Fruit fly (Drosophila melanogaster) whole organism, prepupa: ENCODE measurements around the gene CG34149.

Source experiments
- Blimp-1 ChIP-seq: fragments of 200-800 bp; sonication (Bioruptor generic); optimal IDR thresholded peaks from 3 replicates; lab custom pipeline; 2017; ENCODE audit warnings: missing biosample characterization, missing genetic modification characterization, mild to moderate bottlenecking, moderate library complexity, missing genetic modification reagents
- CG10631 ChIP-seq: fragments of 200-800 bp; sonication (Bioruptor generic); optimal IDR thresholded peaks from 2 replicates; lab custom pipeline; 2016; ENCODE audit warnings: missing biosample characterization, missing genetic modification characterization
- CG10669 ChIP-seq: fragments of 200-800 bp; sonication (Bioruptor generic); optimal IDR thresholded peaks from 3 replicates; lab custom pipeline; 2018; ENCODE audit warnings: missing biosample characterization, mild to moderate bottlenecking, missing genetic modification characterization, moderate library complexity
- CG11294 ChIP-seq: fragments of 200-800 bp; sonication (Bioruptor generic); IDR thresholded peaks from 2 replicates; pipeline ENCODE4 v1.3.6; 2022; ENCODE audit warnings: missing biosample characterization, missing genetic modification characterization
- CG11762 ChIP-seq: fragments of 200-800 bp; sonication (Bioruptor generic); optimal IDR thresholded peaks from 3 replicates; lab custom pipeline; 2016; ENCODE audit warnings: missing biosample characterization, missing genetic modification characterization; ENCODE audit not compliant: insufficient read depth
- CG11902 ChIP-seq: fragments of 200-800 bp; sonication (Bioruptor generic); optimal IDR thresholded peaks from 3 replicates; lab custom pipeline; 2016; ENCODE audit warnings: missing biosample characterization, missing genetic modification characterization
- CG15336 ChIP-seq: fragments of 200-800 bp; sonication (Bioruptor generic); IDR thresholded peaks from 2 replicates; pipeline ENCODE4 v1.3.6; 2022; ENCODE audit warnings: missing biosample characterization, missing genetic modification characterization
- CG3032 ChIP-seq: fragments of 200-800 bp; optimal IDR thresholded peaks from 2 replicates; lab custom pipeline; 2019; ENCODE audit warnings: missing biosample characterization, mild to moderate bottlenecking, missing genetic modification characterization, moderate library complexity
- CG34406 ChIP-seq: fragments of 200-800 bp; sonication (Bioruptor generic); optimal IDR thresholded peaks from 3 replicates; lab custom pipeline; 2016; ENCODE audit warnings: missing biosample characterization, missing genetic modification characterization
- CG3919 ChIP-seq: fragments of 200-800 bp; sonication (Bioruptor generic); optimal IDR thresholded peaks from 3 replicates; lab custom pipeline; 2016; ENCODE audit warnings: missing biosample characterization, missing genetic modification characterization
- CG6163 ChIP-seq: fragments of 200-800 bp; sonication (Bioruptor generic); IDR thresholded peaks from 3 replicates; pipeline ENCODE4 v1.3.6; 2022; ENCODE audit warnings: missing biosample characterization, missing genetic modification characterization
- CG6276 ChIP-seq: fragments of 200-800 bp; sonication (Bioruptor generic); optimal IDR thresholded peaks from 2 replicates; lab custom pipeline; 2017; ENCODE audit warnings: missing biosample characterization, mild to moderate bottlenecking, missing genetic modification characterization
- CG6792 ChIP-seq: fragments of 200-800 bp; sonication (Bioruptor generic); optimal IDR thresholded peaks from 3 replicates; lab custom pipeline; 2016; ENCODE audit warnings: missing biosample characterization, missing genetic modification characterization
- CG6854 ChIP-seq: fragments of 200-800 bp; sonication (Bioruptor generic); optimal IDR thresholded peaks from 2 replicates; lab custom pipeline; 2017; ENCODE audit warnings: missing biosample characterization, mild to moderate bottlenecking, missing genetic modification characterization
- CG7368 ChIP-seq: fragments of 200-800 bp; sonication (Bioruptor generic); optimal IDR thresholded peaks from 3 replicates; lab custom pipeline; 2016; ENCODE audit warnings: missing biosample characterization, missing genetic modification characterization
- CG8119 ChIP-seq: fragments of 200-800 bp; sonication (Bioruptor generic); IDR thresholded peaks from 3 replicates; pipeline ENCODE4 v1.3.6; 2022; ENCODE audit warnings: missing biosample characterization, missing genetic modification characterization
- CG8319 ChIP-seq: fragments of 200-800 bp; sonication (Bioruptor generic); optimal IDR thresholded peaks from 3 replicates; lab custom pipeline; 2016; ENCODE audit warnings: missing biosample characterization, missing genetic modification characterization
- CG8632 ChIP-seq: fragments of 200-800 bp; sonication (Bioruptor generic); optimal IDR thresholded peaks from 3 replicates; lab custom pipeline; 2016; ENCODE audit warnings: missing biosample characterization, missing genetic modification characterization
- CG9139 ChIP-seq: fragments of 200-800 bp; sonication (Bioruptor generic); optimal IDR thresholded peaks from 3 replicates; lab custom pipeline; 2017; ENCODE audit warnings: missing biosample characterization, mild to moderate bottlenecking, missing genetic modification characterization
- Eip75B ChIP-seq: fragments of 200-800 bp; sonication (Bioruptor generic); optimal IDR thresholded peaks from 3 replicates; lab custom pipeline; 2016; ENCODE audit warnings: missing biosample characterization, missing genetic modification characterization
- Eip78C ChIP-seq: fragments of 200-800 bp; sonication (Bioruptor generic); peaks from one replicate; lab custom pipeline; 2016; ENCODE audit warnings: missing biosample characterization, missing genetic modification characterization
- Eip93F ChIP-seq: fragments of 200-800 bp; sonication (Bioruptor generic); optimal IDR thresholded peaks from 2 replicates; lab custom pipeline; 2016; ENCODE audit warnings: missing biosample characterization, mild to moderate bottlenecking, missing genetic modification characterization
- Ets21C ChIP-seq: fragments of 200-800 bp; sonication (Bioruptor generic); optimal IDR thresholded peaks from 3 replicates; lab custom pipeline; 2016; ENCODE audit warnings: missing biosample characterization, missing genetic modification characterization
- Ets96B ChIP-seq: fragments of 200-800 bp; optimal IDR thresholded peaks from 2 replicates; lab custom pipeline; 2019; ENCODE audit warnings: missing biosample characterization, mild to moderate bottlenecking, missing genetic modification characterization, moderate library complexity
- Gug ChIP-seq: fragments of 200-800 bp; sonication (Bioruptor generic); IDR thresholded peaks from 2 replicates; pipeline ENCODE4 v1.3.6; 2022; ENCODE audit warnings: missing biosample characterization, missing genetic modification characterization
- Hr38 ChIP-seq: sonication (Bioruptor generic); optimal IDR thresholded peaks from 2 replicates; lab custom pipeline; 2016; ENCODE audit warnings: missing biosample characterization, missing genetic modification characterization
- Hr39 ChIP-seq: fragments of 200-800 bp; sonication (Bioruptor generic); optimal IDR thresholded peaks from 2 replicates; lab custom pipeline; 2016; ENCODE audit warnings: missing biosample characterization, missing genetic modification characterization
- Lpt ChIP-seq: fragments of 200-800 bp; sonication (Bioruptor generic); optimal IDR thresholded peaks from 3 replicates; lab custom pipeline; 2016; ENCODE audit warnings: missing biosample characterization, missing genetic modification characterization
- Met ChIP-seq: fragments of 200-800 bp; sonication (Bioruptor generic); optimal IDR thresholded peaks from 3 replicates; lab custom pipeline; 2016; ENCODE audit warnings: missing biosample characterization, missing genetic modification characterization
- OdsH ChIP-seq: fragments of 200-800 bp; sonication (Bioruptor generic); optimal IDR thresholded peaks from 3 replicates; lab custom pipeline; 2016; ENCODE audit warnings: missing biosample characterization, missing genetic modification characterization
- Smox ChIP-seq: fragments of 200-800 bp; sonication (Bioruptor generic); optimal IDR thresholded peaks from 3 replicates; lab custom pipeline; 2016; ENCODE audit warnings: missing biosample characterization, missing genetic modification characterization
- Sox102F ChIP-seq: fragments of 200-800 bp; sonication (Bioruptor generic); optimal IDR thresholded peaks from 2 replicates; lab custom pipeline; 2016; ENCODE audit warnings: missing biosample characterization, mild to moderate bottlenecking, missing genetic modification characterization
- Sox14 ChIP-seq: fragments of 200-800 bp; sonication (Bioruptor generic); optimal IDR thresholded peaks from 3 replicates; lab custom pipeline; 2016; ENCODE audit warnings: missing biosample characterization, missing genetic modification characterization
- Sox15 ChIP-seq: fragments of 200-800 bp; sonication (Bioruptor generic); optimal IDR thresholded peaks from 3 replicates; lab custom pipeline; 2016; ENCODE audit warnings: missing biosample characterization, missing genetic modification characterization
- achi ChIP-seq: fragments of 200-800 bp; sonication (Bioruptor generic); optimal IDR thresholded peaks from 3 replicates; lab custom pipeline; 2016; ENCODE audit warnings: missing biosample characterization, missing genetic modification characterization
- acj6 ChIP-seq: fragments of 200-800 bp; sonication (Bioruptor generic); optimal IDR thresholded peaks from 3 replicates; lab custom pipeline; 2016; ENCODE audit warnings: missing biosample characterization, missing genetic modification characterization
- cyc ChIP-seq: fragments of 200-800 bp; sonication (Bioruptor generic); optimal IDR thresholded peaks from 3 replicates; lab custom pipeline; 2016; ENCODE audit warnings: missing biosample characterization, missing genetic modification characterization
- dac ChIP-seq: fragments of 200-800 bp; sonication (Bioruptor generic); optimal IDR thresholded peaks from 2 replicates; lab custom pipeline; 2017; ENCODE audit warnings: missing biosample characterization, mild to moderate bottlenecking, missing genetic modification characterization
- eg ChIP-seq: fragments of 200-800 bp; sonication (Bioruptor generic); IDR thresholded peaks from 3 replicates; pipeline ENCODE4 v1.3.6; 2022; ENCODE audit warnings: missing biosample characterization, missing genetic modification characterization
- esn ChIP-seq: fragments of 200-800 bp; sonication (Bioruptor generic); optimal IDR thresholded peaks from 2 replicates; lab custom pipeline; 2016; ENCODE audit warnings: missing biosample characterization, mild to moderate bottlenecking, missing genetic modification characterization, moderate library complexity
- fd59A ChIP-seq: fragments of 200-800 bp; sonication (Bioruptor generic); optimal IDR thresholded peaks from 2 replicates; lab custom pipeline; 2017; ENCODE audit warnings: missing biosample characterization, mild to moderate bottlenecking, missing genetic modification characterization, missing genetic modification reagents
- fd85E ChIP-seq: fragments of 200-800 bp; sonication (Bioruptor generic); optimal IDR thresholded peaks from 3 replicates; lab custom pipeline; 2016; ENCODE audit warnings: missing biosample characterization, missing genetic modification characterization
- lz ChIP-seq: fragments of 200-800 bp; sonication (Bioruptor generic); optimal IDR thresholded peaks from 3 replicates; lab custom pipeline; 2016; ENCODE audit warnings: missing biosample characterization, missing genetic modification characterization
- net ChIP-seq: fragments of 200-800 bp; sonication (Bioruptor generic); optimal IDR thresholded peaks from 3 replicates; lab custom pipeline; 2016; ENCODE audit warnings: missing biosample characterization, missing genetic modification characterization
- pdm3 ChIP-seq: fragments of 200-800 bp; sonication (Bioruptor generic); optimal IDR thresholded peaks from 3 replicates; lab custom pipeline; 2016; ENCODE audit warnings: missing biosample characterization, missing genetic modification characterization
- salr ChIP-seq, 2 experiments: fragments of 200-800 bp; sonication (Bioruptor generic); optimal IDR thresholded peaks; 3 replicates each; lab custom pipeline; 2016 to 2018; ENCODE audit warnings: missing biosample characterization in 2 of 2, missing genetic modification characterization in 2 of 2, mild to moderate bottlenecking in 1 of 2
- ss ChIP-seq, 2 experiments: fragments of 200-800 bp; sonication (Bioruptor generic); optimal IDR thresholded peaks; 2 replicates in 1 of 2; 3 replicates in 1 of 2; lab custom pipeline; 2017 to 2018; ENCODE audit warnings: mild to moderate bottlenecking in 2 of 2, missing biosample characterization in 2 of 2, missing genetic modification characterization in 2 of 2, moderate library complexity in 1 of 2
- vri ChIP-seq: fragments of 200-800 bp; sonication (Bioruptor generic); optimal IDR thresholded peaks from 3 replicates; lab custom pipeline; 2016; ENCODE audit warnings: missing biosample characterization, mild to moderate bottlenecking, missing genetic modification characterization

CG34149 gene

dm6 chr3R:22421618-22422017, 41.7 kb downstream of the CG34149 start (continued):
- TF ChIP-seq Met (GFP tag; lab: Kevin White, UChicago) (peak; percentile 84), CG3032 (tag; lab: Kevin White, UChicago) (peak; percentile 61), esn (GFP tag; lab: Kevin White, UChicago) (peak; percentile 86), Ets21C (peak; percentile 73), acj6 (GFP tag; lab: Kevin White, UChicago) (peak; percentile 72), Eip93F (GFP tag; lab: Kevin White, UChicago) (peak; percentile 24), CG8632 (GFP tag; lab: Kevin White, UChicago) (peak; percentile 71), Eip78C (GFP tag; lab: Kevin White, UChicago) (peak; percentile 88), cyc (GFP tag; lab: Kevin White, UChicago) (peak; percentile 84), fd59A (no peak), CG34406 (peak; percentile 72), CG6792 (peak; percentile 80), eg (GFP tag; lab: Robert Waterston, UW) (peak; percentile 88), Sox102F (GFP tag; lab: Kevin White, UChicago) (peak; percentile 80), net (GFP tag; lab: Kevin White, UChicago) (peak; percentile 61), lz (peak; percentile 82), CG10631 (GFP tag; lab: Kevin White, UChicago) (no peak), pdm3 (peak; percentile 77)

- TF ChIP-seq CG11294 (GFP tag; lab: Robert Waterston, UW) = no peak
- peak; percentile 59 for TF ChIP-seq OdsH (GFP tag; lab: Kevin White, UChicago)
- TF ChIP-seq Sox102F (GFP tag; lab: Kevin White, UChicago) = peak; percentile 67
- peak; percentile 45 for TF ChIP-seq CG10669 (GFP tag; lab: Kevin White, UChicago)
- TF ChIP-seq CG3032 (tag; lab: Kevin White, UChicago) = peak; percentile 43
- peak; percentile 10 for TF ChIP-seq CG7368 (GFP tag; lab: Kevin White, UChicago)
- TF ChIP-seq Ets21C = no peak
- peak; percentile 80 for TF ChIP-seq esn (GFP tag; lab: Kevin White, UChicago)
- peak; percentile 73 for TF ChIP-seq CG6163 (GFP tag; lab: Robert Waterston, UW)
- no peak for TF ChIP-seq CG9139 (GFP tag; lab: Kevin White, UChicago)
- TF ChIP-seq CG15336 (GFP tag; lab: Robert Waterston, UW) = peak; percentile 35; the same call in 1 of the 2 replicates
- TF ChIP-seq dac (GFP tag; lab: Kevin White, UChicago) = no peak
- peak; percentile 51 for TF ChIP-seq Eip75B (GFP tag; lab: Kevin White, UChicago)
- no peak for TF ChIP-seq Gug (GFP tag; lab: Robert Waterston, UW)
- peak in 1 of 2 experiments; percentile 14 for TF ChIP-seq salr (GFP tag; optimal IDR thresholded peaks at IDR 0.05; lab: Kevin White, UChicago)
- peak; percentile 60 for TF ChIP-seq acj6 (GFP tag; lab: Kevin White, UChicago)
- TF ChIP-seq Ets96B = peak; percentile 54
- no peak for TF ChIP-seq Hr38 (GFP tag; lab: Kevin White, UChicago)
- TF ChIP-seq CG8319 = no peak
- TF ChIP-seq cyc (GFP tag; lab: Kevin White, UChicago) = peak; percentile 59
- peak; percentile 42 for TF ChIP-seq Eip93F (GFP tag; lab: Kevin White, UChicago)
- TF ChIP-seq Eip78C (GFP tag; lab: Kevin White, UChicago) = peak; percentile 92
- TF ChIP-seq pdm3 = peak; percentile 53
- peak; percentile 14 for TF ChIP-seq CG11902 (GFP tag; lab: Kevin White, UChicago)
- TF ChIP-seq achi = peak; percentile 37
- no peak for TF ChIP-seq fd85E (GFP tag; lab: Kevin White, UChicago)
- TF ChIP-seq Smox (GFP tag; lab: Kevin White, UChicago) = peak; percentile 61
- peak; percentile 15 for TF ChIP-seq CG6854 (GFP tag; lab: Kevin White, UChicago)
- peak in 1 of 2 experiments; percentile 64 for TF ChIP-seq ss (GFP tag; optimal IDR thresholded peaks at IDR 0.05; lab: Kevin White, UChicago)
- no peak for TF ChIP-seq fd59A
- peak; percentile 66 for TF ChIP-seq Sox14 (GFP tag; lab: Kevin White, UChicago)
- TF ChIP-seq Met (GFP tag; lab: Kevin White, UChicago) = peak; percentile 69
- TF ChIP-seq CG8119 (GFP tag; lab: Robert Waterston, UW) = 0 out of 3 replicates have a peak, but pooled peaks have one; percentile 30
- no peak for TF ChIP-seq Lpt (GFP tag; lab: Kevin White, UChicago)
- TF ChIP-seq CG6276 (GFP tag; lab: Kevin White, UChicago) = no peak
- TF ChIP-seq vri = no peak
- TF ChIP-seq CG3919 (GFP tag; lab: Kevin White, UChicago) = peak; percentile 53
- peak; percentile 63 for TF ChIP-seq CG8632 (GFP tag; lab: Kevin White, UChicago)
- TF ChIP-seq CG11762 (GFP tag; lab: Kevin White, UChicago) = no peak
- peak; percentile 56 for TF ChIP-seq CG6792
- peak; percentile 66 for TF ChIP-seq CG34406
- TF ChIP-seq Hr39 (GFP tag; lab: Kevin White, UChicago) = peak; percentile 34
- TF ChIP-seq Sox15 (GFP tag; lab: Kevin White, UChicago) = no peak
- no peak for TF ChIP-seq Blimp-1 (GFP tag; lab: Kevin White, UChicago)
These were observed 44.1 kb downstream of the CG34149 start for dm6 chr3R:22423996-22424395.
